Fruit fly (Drosophila melanogaster): ENCODE measurements around the gene CG12984.

Gene CG12984

dm6 chr3L:20952622-20953618, 38.6 kb upstream of the CG12984 start (continued):
- TF ChIP-seq cas (GFP tag; IDR thresholded peaks at IDR 0.05): no peak
- TF ChIP-seq CG2712 (tag; optimal IDR thresholded peaks at IDR 0.05): peak; percentile 1
- TF ChIP-seq CG17912 (GFP tag; optimal IDR thresholded peaks at IDR 0.05): no peak
- TF ChIP-seq Oli (tag; optimal IDR thresholded peaks at IDR 0.05): peak; percentile 11
- TF ChIP-seq pzg (GFP tag; optimal IDR thresholded peaks at IDR 0.05): no peak
- TF ChIP-seq row (GFP tag; IDR thresholded peaks at IDR 0.05): 0 out of 3 replicates have a peak, but pooled peaks have one; percentile 29
- TF ChIP-seq bsh (GFP tag; optimal IDR thresholded peaks at IDR 0.05): peak in 1 of 2 experiments; percentile 21
- TF ChIP-seq pan (optimal IDR thresholded peaks at IDR 0.05): no peak
- TF ChIP-seq pan (GFP tag; optimal IDR thresholded peaks at IDR 0.05 in 1 of 2, IDR thresholded peaks at IDR 0.05 in 1 of 2): peak in 1 of 2 experiments; percentile 53
- TF ChIP-seq Ets65A (GFP tag): peak; percentile 55
- TF ChIP-seq CG3407 (GFP tag; optimal IDR thresholded peaks at IDR 0.05): no peak
- TF ChIP-seq prd (optimal IDR thresholded peaks at IDR 0.05): no peak
- peak; percentile 34; the same call in 1 of the 3 replicates for TF ChIP-seq prd (GFP tag; IDR thresholded peaks at IDR 0.05)
- TF ChIP-seq Atf-2 (GFP tag; optimal IDR thresholded peaks at IDR 0.05): no peak
- no peak for TF ChIP-seq HLH3B (GFP tag; IDR thresholded peaks at IDR 0.05)
- no peak for TF ChIP-seq CG14441 (GFP tag; IDR thresholded peaks at IDR 0.05)
- 0 out of 3 replicates have a peak, but pooled peaks have one; percentile 41 for TF ChIP-seq ci (GFP tag; IDR thresholded peaks at IDR 0.05)
- peak; percentile 44 for TF ChIP-seq sens (GFP tag)
- TF ChIP-seq H15 (GFP tag; IDR thresholded peaks at IDR 0.05): 0 out of 3 replicates have a peak, but pooled peaks have one; percentile 29
- no peak for TF ChIP-seq schlank (tag; optimal IDR thresholded peaks at IDR 0.05)
- TF ChIP-seq gem (tag; optimal IDR thresholded peaks at IDR 0.05): peak; percentile 8
- 0 out of 3 replicates have a peak, but pooled peaks have one; percentile 48 for TF ChIP-seq zfh1 (GFP tag; IDR thresholded peaks at IDR 0.05)
- TF ChIP-seq CG15073 (GFP tag; optimal IDR thresholded peaks at IDR 0.05): no peak
- TF ChIP-seq eve (GFP tag; optimal IDR thresholded peaks at IDR 0.05): peak in 1 of 2 experiments; percentile 22
- TF ChIP-seq CG32767 (GFP tag; IDR thresholded peaks at IDR 0.05): no peak
- peak; percentile 82 for TF ChIP-seq oc (tag; optimal IDR thresholded peaks at IDR 0.05)
- no peak for TF ChIP-seq lov (optimal IDR thresholded peaks at IDR 0.05)
- no peak for TF ChIP-seq lov (GFP tag; IDR thresholded peaks at IDR 0.05)
- peak; percentile 41 for TF ChIP-seq Sox102F (GFP tag; optimal IDR thresholded peaks at IDR 0.05)
- TF ChIP-seq dmrt11E (tag; optimal IDR thresholded peaks at IDR 0.05): peak; percentile 5
- no peak for TF ChIP-seq Awh (GFP tag; IDR thresholded peaks at IDR 0.05)
- TF ChIP-seq Ptx1 (GFP tag; IDR thresholded peaks at IDR 0.05): peak; percentile 34; the same call in 1 of the 2 replicates
- no peak for TF ChIP-seq sr (GFP tag; IDR thresholded peaks at IDR 0.05)
- no peak for TF ChIP-seq ro (GFP tag; IDR thresholded peaks at IDR 0.05)
- peak; percentile 14 for TF ChIP-seq dmrt99B (tag; optimal IDR thresholded peaks at IDR 0.05)
- no peak for TF ChIP-seq CG18599 (GFP tag; optimal IDR thresholded peaks at IDR 0.05)
- TF ChIP-seq CG34376 (GFP tag; optimal IDR thresholded peaks at IDR 0.05): no peak
- peak; percentile 77 for TF ChIP-seq CG7745 (tag; optimal IDR thresholded peaks at IDR 0.05)
- peak; percentile 40 for TF ChIP-seq CG17829 (tag; optimal IDR thresholded peaks at IDR 0.05)
- TF ChIP-seq CG8281 (tag; optimal IDR thresholded peaks at IDR 0.05): no peak
- no peak for TF ChIP-seq CG17568 (GFP tag; optimal IDR thresholded peaks at IDR 0.05)
- TF ChIP-seq CG18619 (GFP tag; optimal IDR thresholded peaks at IDR 0.05): no peak
- peak; percentile 33; the same call in 1 of the 2 replicates for TF ChIP-seq sisA (GFP tag; IDR thresholded peaks at IDR 0.05)
- 0 out of 2 replicates have a peak, but pooled peaks have one; percentile 9 for TF ChIP-seq Rfx (GFP tag; IDR thresholded peaks at IDR 0.05)
- no peak for TF ChIP-seq Gug (GFP tag; IDR thresholded peaks at IDR 0.05)
- TF ChIP-seq rib (GFP tag; IDR thresholded peaks at IDR 0.05): no peak
- no peak for TF ChIP-seq CG6175 (GFP tag; IDR thresholded peaks at IDR 0.05)
- no peak for TF ChIP-seq CG4617 (GFP tag; optimal IDR thresholded peaks at IDR 0.05; ENCODE audit: borderline replicate concordance)
- TF ChIP-seq Antp (GFP tag; optimal IDR thresholded peaks at IDR 0.05): no peak
